Worm (Caenorhabditis elegans) whole organism, late embryonic: ENCODE measurements around the gene C27D8.1.

Source experiments
- C08G9.2 ChIP-seq: sonication (generic microtip); optimal IDR thresholded peaks from 2 replicates; lab custom pipeline; 2016; ENCODE audit warnings: mild to moderate bottlenecking, missing genetic modification characterization, moderate library complexity, missing compliant biosample characterization
- C38D4.7 ChIP-seq: fragments of 200-800 bp; sonication (Bioruptor generic); optimal IDR thresholded peaks from 2 replicates; lab custom pipeline; 2018; ENCODE audit warnings: mild to moderate bottlenecking, missing genetic modification characterization, moderate library complexity, missing compliant biosample characterization
- F13H6.1 ChIP-seq: sonication (generic microtip); optimal IDR thresholded peaks from 2 replicates; lab custom pipeline; 2016; ENCODE audit warnings: missing genetic modification characterization, missing compliant biosample characterization
- K09A11.1 ChIP-seq: sonication (generic microtip); optimal IDR thresholded peaks from 2 replicates; lab custom pipeline; 2017; ENCODE audit warnings: antibody characterized with exemption, mild to moderate bottlenecking, missing genetic modification characterization, missing compliant biosample characterization; ENCODE audit not compliant: insufficient read depth
- T23F11.4 ChIP-seq: fragments of 200-800 bp; sonication (Bioruptor generic); optimal IDR thresholded peaks from 2 replicates; lab custom pipeline; 2018; ENCODE audit warnings: mild to moderate bottlenecking, missing genetic modification characterization, missing compliant biosample characterization
- Y22D7AL.16 ChIP-seq: sonication (generic microtip); optimal IDR thresholded peaks from 2 replicates; lab custom pipeline; 2016; ENCODE audit warnings: missing genetic modification characterization, missing compliant biosample characterization
- ahr-1 ChIP-seq: sonication (generic microtip); optimal IDR thresholded peaks from 2 replicates; lab custom pipeline; 2016; ENCODE audit warnings: missing genetic modification characterization, missing compliant biosample characterization
- ama-1 ChIP-seq: fragments of 150-350 bp; optimal IDR thresholded peaks from 2 replicates; lab custom pipeline; 2014
- ceh-14 ChIP-seq: sonication (generic microtip); optimal IDR thresholded peaks from 2 replicates; lab custom pipeline; 2016; ENCODE audit warnings: missing genotype, missing genetic modification characterization, missing compliant biosample characterization
- ceh-24 ChIP-seq: sonication (generic microtip); optimal IDR thresholded peaks from 2 replicates; lab custom pipeline; 2016; ENCODE audit warnings: mild to moderate bottlenecking, missing genetic modification characterization, missing compliant biosample characterization
- ceh-31 ChIP-seq: sonication (generic microtip); optimal IDR thresholded peaks from 2 replicates; lab custom pipeline; 2016; ENCODE audit warnings: missing genetic modification characterization, missing compliant biosample characterization
- ceh-48 ChIP-seq: sonication (generic microtip); optimal IDR thresholded peaks from 2 replicates; lab custom pipeline; 2016; ENCODE audit warnings: missing genetic modification characterization, inconsistent platforms, missing compliant biosample characterization
- ceh-6 ChIP-seq: fragments of 200-800 bp; sonication (Bioruptor generic); optimal IDR thresholded peaks from 2 replicates; lab custom pipeline; 2018; ENCODE audit warnings: mild to moderate bottlenecking, missing genetic modification characterization, missing compliant biosample characterization
- che-1 ChIP-seq: sonication (generic microtip); optimal IDR thresholded peaks from 2 replicates; lab custom pipeline; 2016; ENCODE audit warnings: mild to moderate bottlenecking, missing genetic modification characterization, missing compliant biosample characterization
- dve-1 ChIP-seq: sonication (generic microtip); optimal IDR thresholded peaks from 2 replicates; lab custom pipeline; 2017; ENCODE audit warnings: antibody characterized with exemption, mild to moderate bottlenecking, missing genetic modification characterization, missing compliant biosample characterization
- elt-2 ChIP-seq: sonication (generic microtip); optimal IDR thresholded peaks from 2 replicates; lab custom pipeline; 2016; ENCODE audit warnings: missing genetic modification reagents, missing genetic modification characterization, missing compliant biosample characterization
- ets-4 ChIP-seq: sonication (generic microtip); optimal IDR thresholded peaks from 2 replicates; lab custom pipeline; 2016; ENCODE audit warnings: missing genetic modification characterization, missing compliant biosample characterization
- fax-1 ChIP-seq: sonication (generic microtip); optimal IDR thresholded peaks from 2 replicates; lab custom pipeline; 2016; ENCODE audit warnings: missing genotype, missing genetic modification characterization, missing compliant biosample characterization
- gmeb-2 ChIP-seq: sonication (generic microtip); optimal IDR thresholded peaks from 2 replicates; lab custom pipeline; 2016; ENCODE audit warnings: missing genetic modification characterization, inconsistent platforms, missing compliant biosample characterization
- hlh-6 ChIP-seq: sonication (generic microtip); optimal IDR thresholded peaks from 2 replicates; lab custom pipeline; 2016; ENCODE audit warnings: missing genotype, missing genetic modification characterization, missing compliant biosample characterization
- lin-11 ChIP-seq: fragments of 200-800 bp; sonication (Bioruptor generic); optimal IDR thresholded peaks from 2 replicates; lab custom pipeline; 2018; ENCODE audit warnings: mild to moderate bottlenecking, missing genetic modification characterization, missing compliant biosample characterization
- madf-2 ChIP-seq: sonication (generic microtip); optimal IDR thresholded peaks from 2 replicates; lab custom pipeline; 2017; ENCODE audit warnings: missing genetic modification characterization, missing compliant biosample characterization
- mec-3 ChIP-seq: sonication (generic microtip); optimal IDR thresholded peaks from 2 replicates; lab custom pipeline; 2016; ENCODE audit warnings: borderline replicate concordance, missing genetic modification characterization, missing compliant biosample characterization
- nhr-232 ChIP-seq: sonication (generic microtip); optimal IDR thresholded peaks from 2 replicates; lab custom pipeline; 2016; ENCODE audit warnings: missing genetic modification characterization, missing compliant biosample characterization
- npax-4 ChIP-seq: sonication (generic microtip); optimal IDR thresholded peaks from 2 replicates; lab custom pipeline; 2016; ENCODE audit warnings: missing genetic modification characterization, missing compliant biosample characterization
- odd-2 ChIP-seq: sonication (generic microtip); optimal IDR thresholded peaks from 2 replicates; lab custom pipeline; 2017; ENCODE audit warnings: antibody characterized with exemption, mild to moderate bottlenecking, missing genetic modification characterization, missing compliant biosample characterization
- pag-3 ChIP-seq: sonication (generic microtip); optimal IDR thresholded peaks from 2 replicates; lab custom pipeline; 2016; ENCODE audit warnings: missing compliant biosample characterization, missing genetic modification characterization, borderline replicate concordance
- pat-9 ChIP-seq: fragments of 200-800 bp; sonication (Bioruptor generic); optimal IDR thresholded peaks from 2 replicates; lab custom pipeline; 2018; ENCODE audit warnings: mild to moderate bottlenecking, missing genetic modification characterization, moderate library complexity, missing compliant biosample characterization
- pha-2 ChIP-seq: sonication (generic microtip); optimal IDR thresholded peaks from 2 replicates; lab custom pipeline; 2017; ENCODE audit warnings: mild to moderate bottlenecking, missing genetic modification characterization, missing compliant biosample characterization
- pros-1 ChIP-seq: fragments of 150-350 bp; optimal IDR thresholded peaks from 2 replicates; lab custom pipeline; 2014; ENCODE audit warnings: missing biosample characterization, missing genetic modification reagents, missing genetic modification characterization
- ref-2 ChIP-seq: sonication (generic microtip); optimal IDR thresholded peaks from 2 replicates; lab custom pipeline; 2016; ENCODE audit warnings: missing genetic modification characterization, missing compliant biosample characterization
- rnt-1 ChIP-seq: sonication (generic microtip); optimal IDR thresholded peaks from 2 replicates; lab custom pipeline; 2016; ENCODE audit warnings: missing genetic modification characterization, missing compliant biosample characterization
- sox-2 ChIP-seq: fragments of 200-800 bp; sonication (Bioruptor generic); IDR thresholded peaks from 2 replicates; pipeline ENCODE4 v1.3.6; 2022; ENCODE audit warnings: missing genetic modification reagents, missing genetic modification characterization, missing compliant biosample characterization
- sox-4 ChIP-seq: sonication (generic microtip); optimal IDR thresholded peaks from 2 replicates; lab custom pipeline; 2017; ENCODE audit warnings: mild to moderate bottlenecking, missing genetic modification characterization, inconsistent platforms, missing compliant biosample characterization
- syd-9 ChIP-seq: sonication (generic microtip); optimal IDR thresholded peaks from 2 replicates; lab custom pipeline; 2016; ENCODE audit warnings: mild to moderate bottlenecking, missing genetic modification characterization, moderate library complexity, missing compliant biosample characterization
- tbx-7 ChIP-seq: sonication (generic microtip); optimal IDR thresholded peaks from 2 replicates; lab custom pipeline; 2016; ENCODE audit warnings: missing genotype, missing genetic modification characterization, missing compliant biosample characterization
- ttx-3 ChIP-seq: sonication (generic microtip); optimal IDR thresholded peaks from 2 replicates; lab custom pipeline; 2016; ENCODE audit warnings: missing genetic modification reagents, missing genetic modification characterization, missing compliant biosample characterization
- unc-3 ChIP-seq, 2 experiments: fragments of 200-800 bp in 1 of 2; sonication (Bioruptor generic) in 1 of 2; sonication (generic microtip) in 1 of 2; conservative IDR thresholded peaks in 1 of 2; optimal IDR thresholded peaks in 1 of 2; 2 replicates each; pipeline versions ENCODE4 v1.3.6 to Lab custom; 2016 to 2022; ENCODE audit warnings: missing compliant biosample characterization in 2 of 2, missing genetic modification characterization in 2 of 2, missing genetic modification reagents in 1 of 2
- unc-42 ChIP-seq: sonication (generic microtip); optimal IDR thresholded peaks from 2 replicates; lab custom pipeline; 2016; ENCODE audit warnings: missing genotype, missing genetic modification characterization, missing compliant biosample characterization
- unc-86 ChIP-seq: sonication (generic microtip); optimal IDR thresholded peaks from 2 replicates; lab custom pipeline; 2016; ENCODE audit warnings: missing genetic modification characterization, missing compliant biosample characterization
- zip-5 ChIP-seq: sonication (generic microtip); optimal IDR thresholded peaks from 2 replicates; lab custom pipeline; 2016; ENCODE audit warnings: missing genetic modification characterization, missing compliant biosample characterization
- ztf-16 ChIP-seq: sonication (generic microtip); optimal IDR thresholded peaks from 2 replicates; lab custom pipeline; 2017; ENCODE audit warnings: missing genetic modification characterization, missing compliant biosample characterization

Gene C27D8.1

DNA sequence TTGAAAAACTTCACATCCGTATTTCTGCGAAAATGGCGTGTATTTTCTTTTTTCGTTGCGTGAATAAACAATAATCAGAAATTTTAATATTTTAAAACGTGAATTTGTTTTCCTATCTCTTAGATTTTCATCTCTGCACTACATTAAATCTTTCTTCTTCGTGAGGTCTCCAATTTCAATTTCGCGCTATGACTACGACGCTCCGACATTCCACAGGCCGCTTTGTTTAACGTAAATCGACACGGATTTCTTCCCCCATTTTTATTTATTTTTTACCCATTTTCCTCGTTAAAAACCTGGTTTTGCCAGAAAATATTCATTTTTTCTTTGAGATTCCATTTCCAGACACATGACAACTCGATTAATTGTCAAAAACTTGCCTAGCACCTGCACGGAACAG, 7.0 kb downstream of the C27D8.1 start, which contains the start of the genes T23F6.3 and rbd-1 (continued):
- 0 out of 2 replicates have a peak, but pooled peaks have one; percentile 12 for TF ChIP-seq unc-3 (GFP tag; conservative IDR thresholded peaks at IDR 0.05; lab: Robert Waterston, UW)
- peak; percentile 35 for TF ChIP-seq unc-3 (tag; optimal IDR thresholded peaks at IDR 0.05; lab: Kevin White, UChicago)
- peak; percentile 65 for TF ChIP-seq ceh-14
- no peak for TF ChIP-seq elt-2 (tag; lab: Kevin White, UChicago)
- no peak for TF ChIP-seq pros-1 (tag; lab: Kevin White, UChicago)
- no peak for TF ChIP-seq ama-1 (lab: Kevin White, UChicago)
- TF ChIP-seq ceh-31 = peak; percentile 97
- TF ChIP-seq npax-4 (tag; lab: Kevin White, UChicago) = no peak
- peak; percentile 76 for TF ChIP-seq C08G9.2 (tag; lab: Kevin White, UChicago)
- TF ChIP-seq hlh-6 = no peak
- TF ChIP-seq C38D4.7 (GFP tag; lab: Kevin White, UChicago) = no peak
- peak; percentile 29 for TF ChIP-seq ahr-1 (tag; lab: Kevin White, UChicago)
- TF ChIP-seq pag-3 = no peak
- no peak for TF ChIP-seq sox-2 (GFP tag; lab: Robert Waterston, UW)
- TF ChIP-seq odd-2 = no peak
- TF ChIP-seq pha-2 (tag; lab: Kevin White, UChicago) = no peak
- peak; percentile 76 for TF ChIP-seq ets-4 (tag; lab: Kevin White, UChicago)
- no peak for TF ChIP-seq ceh-48 (tag; lab: Kevin White, UChicago)
- no peak for TF ChIP-seq ttx-3 (tag; lab: Kevin White, UChicago)
- TF ChIP-seq zip-5 (tag; lab: Kevin White, UChicago) = peak; percentile 62
- no peak for TF ChIP-seq gmeb-2
- peak; percentile 61 for TF ChIP-seq dve-1 (tag; lab: Kevin White, UChicago)
- TF ChIP-seq unc-42 (tag; lab: Kevin White, UChicago) = peak; percentile 73

ce11 chrIV:12725228-12725627, 7.6 kb downstream of the C27D8.1 start:
- no peak for TF ChIP-seq che-1 (tag; lab: Kevin White, UChicago)
- no peak for TF ChIP-seq mec-3 (tag; lab: Kevin White, UChicago)
- no peak for TF ChIP-seq pat-9 (tag; lab: Kevin White, UChicago)
- no peak for TF ChIP-seq ceh-14
- TF ChIP-seq unc-3 (GFP tag; conservative IDR thresholded peaks at IDR 0.05; lab: Robert Waterston, UW) = no peak
- TF ChIP-seq unc-3 (tag; optimal IDR thresholded peaks at IDR 0.05; lab: Kevin White, UChicago) = no peak
- TF ChIP-seq Y22D7AL.16 (tag; lab: Kevin White, UChicago) = no peak
- no peak for TF ChIP-seq zip-5 (tag; lab: Kevin White, UChicago)
- no peak for TF ChIP-seq ceh-24 (tag; lab: Kevin White, UChicago)
- no peak for TF ChIP-seq ahr-1 (tag; lab: Kevin White, UChicago)
- TF ChIP-seq tbx-7 = no peak
- TF ChIP-seq, all 69 proteins: peak for 0

DNA sequence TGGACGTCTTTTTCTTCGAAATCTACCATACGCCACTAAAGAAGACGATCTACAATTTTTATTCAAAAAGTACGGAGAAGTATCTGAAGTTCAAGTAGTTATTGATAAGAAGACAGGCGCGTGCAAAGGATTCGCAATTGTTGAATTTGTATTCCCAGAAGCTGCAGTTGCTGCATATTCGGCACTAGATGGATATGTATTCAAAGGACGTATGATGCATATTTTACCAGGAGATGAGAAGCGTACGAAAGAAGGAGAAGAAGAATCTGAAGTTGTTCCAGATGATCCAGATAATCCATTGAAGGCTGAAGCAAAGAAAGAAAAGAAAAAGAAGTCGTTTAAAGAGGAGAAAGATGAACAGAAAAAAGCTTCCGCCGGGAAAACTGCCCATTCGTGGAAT, 8.3 kb downstream of the C27D8.1 start:
- no peak for TF ChIP-seq F13H6.1 (tag; lab: Kevin White, UChicago)
- TF ChIP-seq nhr-232 (tag; lab: Kevin White, UChicago) = no peak
- no peak for TF ChIP-seq K09A11.1 (tag; lab: Kevin White, UChicago)
- TF ChIP-seq C38D4.7 (GFP tag; lab: Kevin White, UChicago) = no peak
- no peak for TF ChIP-seq ceh-6
- no peak for TF ChIP-seq Y22D7AL.16 (tag; lab: Kevin White, UChicago)
- TF ChIP-seq pros-1 (tag; lab: Kevin White, UChicago) = no peak
- no peak for TF ChIP-seq rnt-1 (tag; lab: Kevin White, UChicago)
- TF ChIP-seq odd-2 = no peak
- no peak for TF ChIP-seq madf-2 (tag; lab: Kevin White, UChicago)
- TF ChIP-seq syd-9 (tag; lab: Kevin White, UChicago) = no peak
- no peak for TF ChIP-seq unc-86 (tag; lab: Kevin White, UChicago)
- no peak for TF ChIP-seq T23F11.4 (GFP tag; lab: Kevin White, UChicago)
- no peak for TF ChIP-seq fax-1 (tag; lab: Kevin White, UChicago)
- TF ChIP-seq elt-2 (tag; lab: Kevin White, UChicago) = no peak
- TF ChIP-seq pha-2 (tag; lab: Kevin White, UChicago) = no peak
- no peak for TF ChIP-seq lin-11
- no peak for TF ChIP-seq sox-4
- TF ChIP-seq ztf-16 (tag; lab: Kevin White, UChicago) = no peak
- no peak for TF ChIP-seq ref-2 (tag; lab: Kevin White, UChicago)
